Fruit fly (Drosophila melanogaster): ENCODE data around the gene CG32365.

The CG32365 gene

DNA sequence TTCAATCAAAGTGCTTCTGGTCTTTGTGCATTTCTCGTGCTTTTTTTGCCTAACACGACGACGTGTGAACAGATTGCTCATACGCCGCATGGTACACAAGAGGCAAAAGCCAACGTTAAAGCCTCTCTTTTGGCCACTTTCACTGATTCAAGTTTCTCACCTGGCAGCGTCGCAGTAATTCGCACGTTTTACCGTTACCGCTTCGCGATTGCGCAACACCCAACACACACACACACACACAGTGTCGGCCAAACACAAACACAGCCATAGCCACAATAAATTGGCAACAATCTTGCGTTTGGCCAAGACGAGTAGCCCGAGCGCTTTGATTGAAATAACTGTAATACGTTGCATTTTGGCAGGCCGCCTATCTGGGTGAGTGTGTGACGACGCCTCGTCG, 45.6 kb upstream of the CG32365 start:
- TF ChIP-seq topi (GFP tag; optimal IDR thresholded peaks at IDR 0.05) (no peak), CG11902 (GFP tag; optimal IDR thresholded peaks at IDR 0.05) (no peak), CG7368 (GFP tag; optimal IDR thresholded peaks at IDR 0.05) (no peak), spab (GFP tag; optimal IDR thresholded peaks at IDR 0.05) (no peak), CG1621 (tag; optimal IDR thresholded peaks at IDR 0.05) (no peak), fd85E (GFP tag; optimal IDR thresholded peaks at IDR 0.05) (no peak), fkh (GFP tag; optimal IDR thresholded peaks at IDR 0.05) (no peak), CG9139 (GFP tag; optimal IDR thresholded peaks at IDR 0.05) (no peak), OdsH (GFP tag; optimal IDR thresholded peaks at IDR 0.05) (no peak), Sox15 (GFP tag; optimal IDR thresholded peaks at IDR 0.05) (no peak), Gug (GFP tag; IDR thresholded peaks at IDR 0.05) (no peak), CG16779 (tag; optimal IDR thresholded peaks at IDR 0.05) (no peak), Eip93F (GFP tag; optimal IDR thresholded peaks at IDR 0.05) (no peak), CG8319 (GFP tag; optimal IDR thresholded peaks at IDR 0.05) (no peak), CG15336 (GFP tag; IDR thresholded peaks at IDR 0.05) (no peak), lz (GFP tag; optimal IDR thresholded peaks at IDR 0.05) (no peak), fd59A (GFP tag; optimal IDR thresholded peaks at IDR 0.05) (no peak)

- TF ChIP-seq achi (GFP tag; optimal IDR thresholded peaks at IDR 0.05) (no peak), esn (GFP tag; optimal IDR thresholded peaks at IDR 0.05) (no peak), acj6 (GFP tag; optimal IDR thresholded peaks at IDR 0.05) (no peak), OdsH (GFP tag; optimal IDR thresholded peaks at IDR 0.05) (no peak), vri (GFP tag; optimal IDR thresholded peaks at IDR 0.05) (no peak), dac (GFP tag; optimal IDR thresholded peaks at IDR 0.05) (no peak), CG6808 (GFP tag; optimal IDR thresholded peaks at IDR 0.05) (no peak), dsx (GFP tag; optimal IDR thresholded peaks at IDR 0.05; ENCODE audit: poor library complexity, severe bottlenecking) (no peak), Sox15 (GFP tag; optimal IDR thresholded peaks at IDR 0.05) (no peak), fd59A (GFP tag; optimal IDR thresholded peaks at IDR 0.05) (no peak), CG8119 (GFP tag; IDR thresholded peaks at IDR 0.05) (0 out of 3 replicates have a peak, but pooled peaks have one; percentile 13), CG3919 (GFP tag; optimal IDR thresholded peaks at IDR 0.05) (peak; percentile 50), spab (GFP tag; optimal IDR thresholded peaks at IDR 0.05) (no peak), CG11294 (GFP tag; IDR thresholded peaks at IDR 0.05) (no peak), fd85E (GFP tag; optimal IDR thresholded peaks at IDR 0.05) (no peak), svp (GFP tag) (no peak), CG8319 (GFP tag; optimal IDR thresholded peaks at IDR 0.05) (no peak), Eip75B (GFP tag; optimal IDR thresholded peaks at IDR 0.05) (no peak), CG8632 (GFP tag; optimal IDR thresholded peaks at IDR 0.05) (no peak), net (GFP tag; optimal IDR thresholded peaks at IDR 0.05) (no peak), Eip78C (GFP tag) (no peak), Blimp-1 (GFP tag; optimal IDR thresholded peaks at IDR 0.05) (no peak), CG3032 (tag; optimal IDR thresholded peaks at IDR 0.05) (no peak), CG6854 (GFP tag; optimal IDR thresholded peaks at IDR 0.05) (no peak), CG6163 (GFP tag; IDR thresholded peaks at IDR 0.05) (0 out of 3 replicates have a peak, but pooled peaks have one; percentile 24), CG34406 (GFP tag; optimal IDR thresholded peaks at IDR 0.05) (no peak)
Measured at dm6 chr3L:7826187-7826586, 42.7 kb upstream of the CG32365 start.

dm6 chr3L:7826727-7827126, 42.1 kb upstream of the CG32365 start:
- peak; percentile 77 for TF ChIP-seq eg (GFP tag; IDR thresholded peaks at IDR 0.05)
- TF ChIP-seq Sox15 (GFP tag; optimal IDR thresholded peaks at IDR 0.05), result no peak
- TF ChIP-seq CG10631 (GFP tag; optimal IDR thresholded peaks at IDR 0.05), result no peak
- TF ChIP-seq CG11294 (GFP tag; IDR thresholded peaks at IDR 0.05), result no peak
- TF ChIP-seq CG6854 (GFP tag; optimal IDR thresholded peaks at IDR 0.05), result no peak
- TF ChIP-seq CG4318 (GFP tag; optimal IDR thresholded peaks at IDR 0.05), result no peak
- no peak for TF ChIP-seq Sox14 (GFP tag; optimal IDR thresholded peaks at IDR 0.05)
- no peak for TF ChIP-seq CG1621 (tag; optimal IDR thresholded peaks at IDR 0.05)
- TF ChIP-seq CG7368 (GFP tag; optimal IDR thresholded peaks at IDR 0.05), result no peak
- 0 out of 3 replicates have a peak, but pooled peaks have one; percentile 41 for TF ChIP-seq CG6163 (GFP tag; IDR thresholded peaks at IDR 0.05)
- TF ChIP-seq CG32006 (GFP tag; optimal IDR thresholded peaks at IDR 0.05), result no peak
- no peak for TF ChIP-seq CG10669 (GFP tag; optimal IDR thresholded peaks at IDR 0.05)
- TF ChIP-seq CG15336 (GFP tag; IDR thresholded peaks at IDR 0.05), result peak; percentile 45
- TF ChIP-seq lz (GFP tag; optimal IDR thresholded peaks at IDR 0.05), result no peak
- no peak for TF ChIP-seq topi (GFP tag; optimal IDR thresholded peaks at IDR 0.05)
- TF ChIP-seq cyc (GFP tag; optimal IDR thresholded peaks at IDR 0.05), result no peak
- TF ChIP-seq fkh (GFP tag; optimal IDR thresholded peaks at IDR 0.05), result no peak
- TF ChIP-seq Hr38 (GFP tag; optimal IDR thresholded peaks at IDR 0.05), result no peak
- TF ChIP-seq CG8119 (GFP tag; IDR thresholded peaks at IDR 0.05), result 0 out of 3 replicates have a peak, but pooled peaks have one; percentile 14
- no peak for TF ChIP-seq Ets21C (GFP tag; optimal IDR thresholded peaks at IDR 0.05)
- no peak for TF ChIP-seq Sox102F (GFP tag; optimal IDR thresholded peaks at IDR 0.05)
- no peak for TF ChIP-seq CG9139 (GFP tag; optimal IDR thresholded peaks at IDR 0.05)
- TF ChIP-seq Gug (GFP tag; IDR thresholded peaks at IDR 0.05), result no peak
- TF ChIP-seq CG16779 (tag; optimal IDR thresholded peaks at IDR 0.05), result peak; percentile 25
